Fruit fly (Drosophila melanogaster) whole organism, pupa: ENCODE measurements around the gene CG13720.

ENCODE experiments used
- CG12605 ChIP-seq: fragments of 200-800 bp; sonication (Bioruptor generic); IDR thresholded peaks from 2 replicates; pipeline ENCODE4 v1.3.6; 2022; ENCODE audit warnings: missing biosample characterization, missing genetic modification characterization
- CG13204 ChIP-seq: fragments of 200-800 bp; sonication (Bioruptor generic); optimal IDR thresholded peaks from 2 replicates; lab custom pipeline; 2018; ENCODE audit warnings: missing biosample characterization, mild to moderate bottlenecking, missing genetic modification characterization, moderate library complexity
- CG14655 ChIP-seq: fragments of 200-800 bp; sonication (Bioruptor generic); optimal IDR thresholded peaks from 3 replicates; lab custom pipeline; 2017; ENCODE audit warnings: mild to moderate bottlenecking, missing biosample characterization, missing genetic modification reagents, missing genetic modification characterization
- CG15710 ChIP-seq: fragments of 200-800 bp; sonication (Bioruptor generic); optimal IDR thresholded peaks from 2 replicates; lab custom pipeline; 2018; ENCODE audit warnings: missing biosample characterization, mild to moderate bottlenecking, missing genetic modification characterization, moderate library complexity
- CG17806 ChIP-seq: fragments of 200-800 bp; sonication (Bioruptor generic); optimal IDR thresholded peaks from 2 replicates; lab custom pipeline; 2018; ENCODE audit warnings: missing biosample characterization, mild to moderate bottlenecking, missing genetic modification characterization, moderate library complexity
- CG4496 ChIP-seq: fragments of 200-800 bp; sonication (Bioruptor generic); IDR thresholded peaks from 3 replicates; pipeline ENCODE4 v1.3.6; 2022; ENCODE audit warnings: missing biosample characterization, missing genetic modification characterization
- CG8159 ChIP-seq: fragments of 200-800 bp; sonication (Bioruptor generic); optimal IDR thresholded peaks from 3 replicates; lab custom pipeline; 2018; ENCODE audit warnings: missing biosample characterization, mild to moderate bottlenecking, missing genetic modification characterization, moderate library complexity
- CG9948 ChIP-seq: fragments of 200-800 bp; sonication (Bioruptor generic); optimal IDR thresholded peaks from 2 replicates; lab custom pipeline; 2018; ENCODE audit warnings: missing biosample characterization, mild to moderate bottlenecking, missing genetic modification characterization, moderate library complexity
- D1 ChIP-seq: fragments of 200-800 bp; sonication (Bioruptor generic); optimal IDR thresholded peaks from 2 replicates; lab custom pipeline; 2018; ENCODE audit warnings: missing biosample characterization, mild to moderate bottlenecking, missing genetic modification characterization, moderate library complexity
- EcR ChIP-seq: fragments of 200-800 bp; sonication (Bioruptor generic); optimal IDR thresholded peaks from 3 replicates; lab custom pipeline; 2019; ENCODE audit warnings: missing biosample characterization, missing genetic modification characterization, mild to moderate bottlenecking, moderate library complexity, missing genetic modification reagents
- Pif1A ChIP-seq: fragments of 200-800 bp; sonication (Bioruptor generic); optimal IDR thresholded peaks from 3 replicates; lab custom pipeline; 2016; ENCODE audit warnings: missing biosample characterization, missing genetic modification characterization
- Pif1B ChIP-seq: fragments of 200-800 bp; sonication (Bioruptor generic); optimal IDR thresholded peaks from 3 replicates; lab custom pipeline; 2016; ENCODE audit warnings: missing biosample characterization, missing genetic modification characterization

DNA sequence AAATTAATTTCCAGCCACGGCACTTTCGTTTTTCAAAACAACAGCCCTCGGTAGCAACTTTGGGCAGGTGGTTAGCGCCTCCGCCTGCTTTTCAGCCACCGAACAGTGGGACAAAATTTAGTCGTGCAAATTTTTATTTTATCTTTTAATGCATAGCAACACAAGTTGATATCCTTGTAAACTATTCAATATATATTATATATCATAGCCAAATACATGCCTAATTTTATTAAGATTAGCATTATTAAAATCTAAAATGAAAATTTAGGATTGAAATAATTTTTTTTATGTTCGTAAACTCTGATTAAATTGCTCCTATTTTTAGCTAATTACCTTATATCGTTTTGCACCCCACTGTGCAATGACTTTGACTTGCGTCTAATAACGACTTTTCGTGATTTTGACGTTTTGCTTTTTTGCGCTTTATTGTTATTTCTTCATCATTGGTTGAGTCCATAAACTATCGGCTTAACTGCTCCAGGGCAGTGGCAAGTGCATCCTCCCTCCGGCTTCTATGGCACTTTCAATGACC is 8.7 kb upstream of the CG13720 start:
- no peak for TF ChIP-seq CG4496 (GFP tag; lab: Robert Waterston, UW)
- no peak for TF ChIP-seq CG17806 (tag; lab: Kevin White, UChicago)
- no peak for TF ChIP-seq CG13204 (GFP tag; lab: Kevin White, UChicago)
- no peak for TF ChIP-seq EcR (GFP tag; lab: Kevin White, UChicago)
- peak; percentile 3 for TF ChIP-seq Pif1A (GFP tag; lab: Kevin White, UChicago)
- TF ChIP-seq CG9948 (tag; lab: Kevin White, UChicago): peak; percentile 1
- no peak for TF ChIP-seq CG12605 (GFP tag; lab: Robert Waterston, UW)
- TF ChIP-seq CG8159: no peak
- TF ChIP-seq D1 (tag; lab: Kevin White, UChicago): no peak
- no peak for TF ChIP-seq CG14655 (GFP tag; lab: Kevin White, UChicago)
- TF ChIP-seq CG15710 (tag; lab: Kevin White, UChicago): no peak
- peak; percentile 10 for TF ChIP-seq Pif1B (GFP tag; lab: Kevin White, UChicago)
